Worm (Caenorhabditis elegans): ENCODE results near the gene xbx-1.

- TF ChIP-seq ceh-19 (GFP tag; optimal IDR thresholded peaks at IDR 0.05), result no peak
- TF ChIP-seq tbx-7 (tag; optimal IDR thresholded peaks at IDR 0.05), result no peak
Measured at ce11 chrV:15011560-15011959, 31.5 kb downstream of the xbx-1 start, which contains the start of gene nmr-2.

Data from whole organism, late embryonic.